Fruit fly (Drosophila melanogaster) whole organism, adult: ENCODE measurements around the gene brk.

Experiments
- CG11617 ChIP-seq: fragments of 200-800 bp; sonication (Bioruptor generic); optimal IDR thresholded peaks from 2 replicates; lab custom pipeline; 2017; ENCODE audit warnings: mild to moderate bottlenecking, missing biosample characterization, missing genetic modification reagents, missing genetic modification characterization
- CG12768 ChIP-seq: fragments of 200-800 bp; sonication (Bioruptor generic); optimal IDR thresholded peaks from 2 replicates; lab custom pipeline; 2017; ENCODE audit warnings: missing biosample characterization, missing genetic modification characterization, mild to moderate bottlenecking, moderate library complexity, missing genetic modification reagents
- CG33017 ChIP-seq: fragments of 200-800 bp; sonication (Bioruptor generic); optimal IDR thresholded peaks from 2 replicates; lab custom pipeline; 2018; ENCODE audit warnings: missing biosample characterization, mild to moderate bottlenecking, missing genetic modification characterization, moderate library complexity
- CG5204 ChIP-seq: fragments of 200-800 bp; sonication (Bioruptor generic); optimal IDR thresholded peaks from 2 replicates; lab custom pipeline; 2016; ENCODE audit warnings: missing biosample characterization, missing genetic modification characterization
- CG7045 ChIP-seq: fragments of 200-800 bp; sonication (Bioruptor generic); optimal IDR thresholded peaks from 2 replicates; lab custom pipeline; 2017; ENCODE audit warnings: missing biosample characterization, mild to moderate bottlenecking, missing genetic modification characterization
- Crg-1 ChIP-seq: fragments of 200-800 bp; sonication (Bioruptor generic); optimal IDR thresholded peaks from 2 replicates; lab custom pipeline; 2016; ENCODE audit warnings: missing biosample characterization, missing genetic modification characterization
- Mnt ChIP-seq: fragments of 200-800 bp; sonication (Bioruptor generic); optimal IDR thresholded peaks from 2 replicates; lab custom pipeline; 2016; ENCODE audit warnings: missing biosample characterization, mild to moderate bottlenecking, missing genetic modification characterization
- bab1 ChIP-seq: fragments of 200-800 bp; sonication (Bioruptor generic); optimal IDR thresholded peaks from 3 replicates; lab custom pipeline; 2019; ENCODE audit warnings: missing biosample characterization, mild to moderate bottlenecking, missing genetic modification characterization, moderate library complexity
- cnc ChIP-seq, 2 experiments: fragments of >200 bp; optimal IDR thresholded peaks; 2 replicates each; lab custom pipeline; 2017
- ovo ChIP-seq: fragments of 200-800 bp; sonication (Bioruptor generic); optimal IDR thresholded peaks from 2 replicates; lab custom pipeline; 2016; ENCODE audit warnings: missing biosample characterization, missing genetic modification characterization
- pad ChIP-seq: fragments of 200-800 bp; sonication (Bioruptor generic); optimal IDR thresholded peaks from 3 replicates; lab custom pipeline; 2017; ENCODE audit warnings: missing biosample characterization, missing genetic modification characterization, mild to moderate bottlenecking, moderate library complexity, missing genetic modification reagents
- tj ChIP-seq: fragments of 200-800 bp; sonication (Bioruptor generic); optimal IDR thresholded peaks from 3 replicates; lab custom pipeline; 2017; ENCODE audit warnings: missing biosample characterization, mild to moderate bottlenecking, missing genetic modification characterization, moderate library complexity

The brk gene

dm6 chrX:7358496-7358895 is 50.8 kb downstream of the brk start, which contains the start of gene CG1999:
CG1999 (plus strand) TSS chrX:7358796.
- no peak for TF ChIP-seq CG33017 (tag; lab: Kevin White, UChicago)
- no peak for TF ChIP-seq pad (GFP tag; lab: Kevin White, UChicago)
- TF ChIP-seq ovo (GFP tag; lab: Kevin White, UChicago), result no peak
- TF ChIP-seq Crg-1 (GFP tag; lab: Kevin White, UChicago), result no peak
- no peak for TF ChIP-seq tj
- no peak for TF ChIP-seq cnc (optimal IDR thresholded peaks at IDR 0.05; lab: Kevin White, UChicago)
- TF ChIP-seq CG11617 (GFP tag; lab: Kevin White, UChicago), result no peak
- TF ChIP-seq Mnt (GFP tag; lab: Kevin White, UChicago), result no peak
- no peak for TF ChIP-seq CG12768 (GFP tag; lab: Kevin White, UChicago)
- no peak for TF ChIP-seq bab1 (GFP tag; lab: Kevin White, UChicago)
- no peak for TF ChIP-seq CG5204 (GFP tag; lab: Kevin White, UChicago)
- no peak for TF ChIP-seq CG7045 (GFP tag; lab: Kevin White, UChicago)
